Fruit fly (Drosophila melanogaster) whole organism, embryonic: ENCODE results near the gene Fdh.
A peak's percentile ranks its signal among the peaks of the same experiment; 100 is the strongest.

Experiments
- Abd-B ChIP-seq: fragments of 200-800 bp; sonication (Bioruptor generic); optimal IDR thresholded peaks from 2 replicates; lab custom pipeline; 2018; ENCODE audit warnings: missing biosample characterization, mild to moderate bottlenecking, missing genetic modification characterization, moderate library complexity
- Antp ChIP-seq: fragments of 200-800 bp; sonication (Bioruptor generic); optimal IDR thresholded peaks from 3 replicates; lab custom pipeline; 2016; ENCODE audit warnings: missing biosample characterization, missing genetic modification characterization
- CG11398 ChIP-seq: fragments of 200-800 bp; sonication (Bioruptor generic); optimal IDR thresholded peaks from 2 replicates; lab custom pipeline; 2016; ENCODE audit warnings: missing biosample characterization, missing genetic modification characterization
- CG12299 ChIP-seq: fragments of 200-800 bp; sonication (Bioruptor generic); optimal IDR thresholded peaks from 2 replicates; lab custom pipeline; 2018; ENCODE audit warnings: missing biosample characterization, mild to moderate bottlenecking, missing genetic modification characterization
- CG12744 ChIP-seq: fragments of 200-800 bp; sonication (Bioruptor generic); optimal IDR thresholded peaks from 2 replicates; lab custom pipeline; 2016; ENCODE audit warnings: missing biosample characterization, missing genetic modification characterization
- CG13123 ChIP-seq: fragments of 200-800 bp; sonication (Bioruptor generic); optimal IDR thresholded peaks from 2 replicates; lab custom pipeline; 2016; ENCODE audit warnings: missing biosample characterization, missing genetic modification characterization
- CG13287 ChIP-seq: fragments of 200-800 bp; sonication (Bioruptor generic); IDR thresholded peaks from 2 replicates; pipeline ENCODE4 v1.3.6; 2022; ENCODE audit warnings: missing biosample characterization, missing genetic modification characterization; ENCODE audit not compliant: partially characterized antibody
- CG15011 ChIP-seq: fragments of 200-800 bp; sonication (Bioruptor generic); optimal IDR thresholded peaks from 3 replicates; lab custom pipeline; 2018; ENCODE audit warnings: missing biosample characterization, mild to moderate bottlenecking, missing genetic modification characterization
- CG15601 ChIP-seq: fragments of 200-800 bp; sonication (Bioruptor generic); optimal IDR thresholded peaks from 3 replicates; lab custom pipeline; 2019; ENCODE audit warnings: missing biosample characterization, mild to moderate bottlenecking, missing genetic modification characterization, moderate library complexity
- CG1602 ChIP-seq: fragments of 200-800 bp; sonication (Bioruptor generic); optimal IDR thresholded peaks from 3 replicates; lab custom pipeline; 2016; ENCODE audit warnings: missing biosample characterization, missing genetic modification characterization
- CG17568 ChIP-seq: fragments of 200-800 bp; sonication (Bioruptor generic); optimal IDR thresholded peaks from 2 replicates; lab custom pipeline; 2018; ENCODE audit warnings: missing biosample characterization, mild to moderate bottlenecking, missing genetic modification characterization, moderate library complexity
- CG17912 ChIP-seq: fragments of 200-800 bp; sonication (Bioruptor generic); optimal IDR thresholded peaks from 2 replicates; lab custom pipeline; 2018; ENCODE audit warnings: missing biosample characterization, mild to moderate bottlenecking, missing genetic modification characterization
- CG18262 ChIP-seq: fragments of 200-800 bp; optimal IDR thresholded peaks from 3 replicates; lab custom pipeline; 2019; ENCODE audit warnings: missing biosample characterization, mild to moderate bottlenecking, missing genetic modification characterization, moderate library complexity
- CG34376 ChIP-seq: fragments of 200-800 bp; sonication (Bioruptor generic); optimal IDR thresholded peaks from 2 replicates; lab custom pipeline; 2018; ENCODE audit warnings: missing biosample characterization, mild to moderate bottlenecking, missing genetic modification characterization
- CG4424 ChIP-seq: fragments of 200-800 bp; sonication (Bioruptor generic); optimal IDR thresholded peaks from 3 replicates; lab custom pipeline; 2016; ENCODE audit warnings: missing biosample characterization, missing genetic modification characterization
- CG4854 ChIP-seq: fragments of 200-800 bp; sonication (Bioruptor generic); optimal IDR thresholded peaks from 2 replicates; lab custom pipeline; 2016; ENCODE audit warnings: missing biosample characterization, missing genetic modification characterization, inconsistent platforms
- CG5953 ChIP-seq: fragments of 200-800 bp; sonication (Bioruptor generic); IDR thresholded peaks from 2 replicates; pipeline ENCODE4 v1.3.6; 2022; ENCODE audit warnings: missing biosample characterization, missing genetic modification characterization
- CG6272 ChIP-seq: fragments of 200-800 bp; sonication (Bioruptor generic); IDR thresholded peaks from 2 replicates; pipeline ENCODE4 v1.3.6; 2022; ENCODE audit warnings: missing biosample characterization, missing genetic modification characterization
- CG6765 ChIP-seq: fragments of 200-800 bp; sonication (Bioruptor generic); optimal IDR thresholded peaks from 3 replicates; lab custom pipeline; 2017; ENCODE audit warnings: missing biosample characterization, mild to moderate bottlenecking, missing genetic modification characterization
- CG7928 ChIP-seq: fragments of 200-800 bp; sonication (Bioruptor generic); optimal IDR thresholded peaks from 2 replicates; lab custom pipeline; 2017; ENCODE audit warnings: missing biosample characterization, mild to moderate bottlenecking, missing genetic modification characterization
- CG7987 ChIP-seq: fragments of 200-800 bp; sonication (Bioruptor generic); optimal IDR thresholded peaks from 2 replicates; lab custom pipeline; 2018; ENCODE audit warnings: missing biosample characterization, mild to moderate bottlenecking, missing genetic modification characterization, moderate library complexity
- Camta ChIP-seq: fragments of 200-800 bp; sonication (Bioruptor generic); optimal IDR thresholded peaks from 2 replicates; lab custom pipeline; 2016; ENCODE audit warnings: missing biosample characterization, missing genetic modification characterization
- E2f2 ChIP-seq: fragments of 200-800 bp; sonication (Bioruptor generic); IDR thresholded peaks from 2 replicates; pipeline ENCODE4 v1.3.6; 2022; ENCODE audit warnings: missing biosample characterization, missing genetic modification characterization
- Fer1 ChIP-seq: fragments of 200-800 bp; sonication (Bioruptor generic); optimal IDR thresholded peaks from 2 replicates; lab custom pipeline; 2017; ENCODE audit warnings: missing biosample characterization, mild to moderate bottlenecking, missing genetic modification characterization
- Fer3 ChIP-seq: fragments of 200-800 bp; sonication (Bioruptor generic); optimal IDR thresholded peaks from 2 replicates; lab custom pipeline; 2018; ENCODE audit warnings: missing biosample characterization, mild to moderate bottlenecking, missing genetic modification characterization, moderate library complexity
- HLH3B ChIP-seq: fragments of 200-800 bp; sonication (Bioruptor generic); IDR thresholded peaks from 2 replicates; pipeline ENCODE4 v1.3.6; 2022; ENCODE audit warnings: missing biosample characterization, missing genetic modification characterization
- Hmr ChIP-seq: fragments of 200-800 bp; sonication (Bioruptor generic); optimal IDR thresholded peaks from 3 replicates; lab custom pipeline; 2017; ENCODE audit warnings: mild to moderate bottlenecking, missing biosample characterization, missing genetic modification reagents, missing genetic modification characterization
- Mad ChIP-seq: fragments of 200-800 bp; sonication (Bioruptor generic); optimal IDR thresholded peaks from 2 replicates; lab custom pipeline; 2016; ENCODE audit warnings: missing biosample characterization, missing genetic modification characterization
- Ptx1 ChIP-seq: fragments of 200-800 bp; sonication (Bioruptor generic); IDR thresholded peaks from 2 replicates; pipeline ENCODE4 v1.3.6; 2022; ENCODE audit warnings: missing biosample characterization, missing genetic modification characterization
- Rfx ChIP-seq: fragments of 200-800 bp; sonication (Bioruptor generic); IDR thresholded peaks from 2 replicates; pipeline ENCODE4 v1.3.6; 2022; ENCODE audit warnings: missing biosample characterization, missing genetic modification characterization
- Trl ChIP-seq, 3 experiments: fragments of >200 bp in 2 of 3; fragments of 200-800 bp in 1 of 3; sonication (Bioruptor generic) in 1 of 3; optimal IDR thresholded peaks; 2 replicates in 1 of 3; 3 replicates in 2 of 3; lab custom pipeline; 2016 to 2017; ENCODE audit warnings: missing biosample characterization in 1 of 3, missing genetic modification characterization in 1 of 3
- ase ChIP-seq: fragments of 200-800 bp; sonication (Bioruptor generic); IDR thresholded peaks from 3 replicates; pipeline ENCODE4 v1.3.6; 2022; ENCODE audit warnings: missing biosample characterization, missing genetic modification characterization
- bab2 ChIP-seq: fragments of 200-800 bp; sonication (Bioruptor generic); optimal IDR thresholded peaks from 2 replicates; lab custom pipeline; 2016; ENCODE audit warnings: missing biosample characterization, missing genetic modification characterization
- br ChIP-seq: fragments of >200 bp; optimal IDR thresholded peaks from 2 replicates; lab custom pipeline; 2017
- dan ChIP-seq: fragments of 200-800 bp; sonication (Bioruptor generic); IDR thresholded peaks from 2 replicates; pipeline ENCODE4 v1.3.6; 2022; ENCODE audit warnings: missing biosample characterization, missing genetic modification characterization
- dysf ChIP-seq: fragments of 200-800 bp; sonication (Bioruptor generic); IDR thresholded peaks from 3 replicates; pipeline ENCODE4 v1.3.6; 2022; ENCODE audit warnings: missing biosample characterization, missing genetic modification characterization
- en ChIP-seq: fragments of 200-800 bp; sonication (Bioruptor generic); optimal IDR thresholded peaks from 2 replicates; lab custom pipeline; 2016; ENCODE audit warnings: missing biosample characterization, missing genetic modification characterization
- gcm2 ChIP-seq: fragments of 200-800 bp; sonication (Bioruptor generic); optimal IDR thresholded peaks from 2 replicates; lab custom pipeline; 2016; ENCODE audit warnings: missing biosample characterization, missing genetic modification characterization
- gfzf ChIP-seq: fragments of 200-800 bp; sonication (Bioruptor generic); optimal IDR thresholded peaks from 2 replicates; lab custom pipeline; 2016; ENCODE audit warnings: missing biosample characterization, mild to moderate bottlenecking, missing genetic modification characterization, moderate library complexity
- grau ChIP-seq: fragments of 200-800 bp; optimal IDR thresholded peaks from 3 replicates; lab custom pipeline; 2019; ENCODE audit warnings: missing biosample characterization, mild to moderate bottlenecking, missing genetic modification characterization, moderate library complexity
- luna ChIP-seq: fragments of 200-800 bp; sonication (Bioruptor generic); optimal IDR thresholded peaks from 2 replicates; lab custom pipeline; 2016; ENCODE audit warnings: missing biosample characterization, missing genetic modification characterization
- nom ChIP-seq: fragments of 200-800 bp; sonication (Bioruptor generic); optimal IDR thresholded peaks from 2 replicates; lab custom pipeline; 2017; ENCODE audit warnings: missing biosample characterization, missing genetic modification characterization, mild to moderate bottlenecking, moderate library complexity, missing genetic modification reagents
- phol ChIP-seq: fragments of 200-800 bp; sonication (Bioruptor generic); optimal IDR thresholded peaks from 3 replicates; lab custom pipeline; 2018; ENCODE audit warnings: missing biosample characterization, mild to moderate bottlenecking, missing genetic modification characterization, moderate library complexity
- sima ChIP-seq: fragments of 200-800 bp; sonication (Bioruptor generic); optimal IDR thresholded peaks from 2 replicates; lab custom pipeline; 2016; ENCODE audit warnings: missing biosample characterization, missing genetic modification characterization
- sna ChIP-seq: fragments of 200-800 bp; sonication (Bioruptor generic); IDR thresholded peaks from 2 replicates; pipeline ENCODE4 v1.3.6; 2022; ENCODE audit warnings: missing biosample characterization, missing genetic modification characterization; ENCODE audit not compliant: partially characterized antibody
- ssp ChIP-seq: fragments of 200-800 bp; sonication (Bioruptor generic); IDR thresholded peaks from 2 replicates; pipeline ENCODE4 v1.3.6; 2022; ENCODE audit warnings: missing biosample characterization, missing genetic modification characterization
- tgo ChIP-seq: fragments of 200-800 bp; sonication (Bioruptor generic); IDR thresholded peaks from 3 replicates; pipeline ENCODE4 v1.3.6; 2022; ENCODE audit warnings: missing biosample characterization, missing genetic modification characterization
- toy ChIP-seq: fragments of 200-800 bp; sonication (Bioruptor generic); IDR thresholded peaks from 2 replicates; pipeline ENCODE4 v1.3.6; 2022; ENCODE audit warnings: missing biosample characterization, missing genetic modification characterization
- usp ChIP-seq: fragments of >200 bp; optimal IDR thresholded peaks from 2 replicates; lab custom pipeline; 2017; ENCODE audit warnings: missing biosample characterization, missing genetic modification characterization
- vvl ChIP-seq: fragments of 200-800 bp; sonication (Bioruptor generic); IDR thresholded peaks from 2 replicates; pipeline ENCODE4 v1.3.6; 2022; ENCODE audit warnings: missing biosample characterization, missing genetic modification characterization
- wdn ChIP-seq: fragments of 200-800 bp; sonication (Bioruptor generic); IDR thresholded peaks from 2 replicates; pipeline ENCODE4 v1.3.6; 2022; ENCODE audit warnings: missing biosample characterization, missing genetic modification characterization

The Fdh gene

dm6 chr3R:10868427-10868962 lies 3.7 kb downstream of the Fdh start, which contains the start of the genes SelR and Tsp86D (continued):
- TF ChIP-seq CG7987 (GFP tag; lab: Kevin White, UChicago) (peak; percentile 64), CG12744 (GFP tag; lab: Kevin White, UChicago) (peak; percentile 35), CG15011 (GFP tag; lab: Kevin White, UChicago) (no peak), CG7928 (GFP tag; lab: Kevin White, UChicago) (peak; percentile 22), gcm2 (GFP tag; lab: Kevin White, UChicago) (no peak), Ptx1 (peak; percentile 21; the same call in 1 of the 2 replicates), dysf (GFP tag; lab: Robert Waterston, UW) (no peak; the same call in 2 of the 3 replicates), Mad (no peak), CG6765 (GFP tag; lab: Kevin White, UChicago) (peak; percentile 32), CG15601 (tag; lab: Kevin White, UChicago) (peak; percentile 32), CG13287 (peak; percentile 81), Abd-B (peak; percentile 80), Camta (no peak), sima (GFP tag; lab: Kevin White, UChicago) (no peak), br (lab: Kevin White, UChicago) (no peak), CG12299 (tag; lab: Kevin White, UChicago) (peak; percentile 80), vvl (peak; percentile 33), CG17912 (peak; percentile 57), wdn (GFP tag; lab: Robert Waterston, UW) (no peak), CG1602 (GFP tag; lab: Kevin White, UChicago) (no peak), ssp (GFP tag; lab: Robert Waterston, UW) (no peak), E2f2 (GFP tag; lab: Robert Waterston, UW) (peak; percentile 7; the same call in 1 of the 2 replicates), luna (GFP tag; lab: Kevin White, UChicago) (no peak), CG18262 (peak; percentile 16), sna (GFP tag; lab: Robert Waterston, UW) (peak; percentile 74), usp (GFP tag; lab: Kevin White, UChicago) (no peak), CG34376 (GFP tag; lab: Kevin White, UChicago) (peak; percentile 89), CG17568 (peak; percentile 62), en (GFP tag; lab: Kevin White, UChicago) (no peak), bab2 (no peak), gfzf (GFP tag; lab: Kevin White, UChicago) (peak; percentile 66), CG6272 (GFP tag; lab: Robert Waterston, UW) (no peak), toy (no peak), CG4424 (GFP tag; lab: Kevin White, UChicago) (no peak), CG13123 (no peak), tgo (GFP tag; lab: Robert Waterston, UW) (no peak)

- peak in 1 of 2 experiments; percentile 59 for TF ChIP-seq Trl (optimal IDR thresholded peaks at IDR 0.05; lab: Kevin White, UChicago)
- TF ChIP-seq Trl (GFP tag; optimal IDR thresholded peaks at IDR 0.05; lab: Kevin White, UChicago) = no peak
- no peak for TF ChIP-seq Rfx (GFP tag; lab: Robert Waterston, UW)
These were observed 8.2 kb downstream of the Fdh start for dm6 chr3R:10863956-10864355.

- TF ChIP-seq Fer3 (tag; lab: Kevin White, UChicago) (no peak), dan (no peak), Trl (optimal IDR thresholded peaks at IDR 0.05; lab: Kevin White, UChicago) (no peak), Trl (GFP tag; optimal IDR thresholded peaks at IDR 0.05; lab: Kevin White, UChicago) (peak; percentile 46), CG11398 (no peak), Hmr (GFP tag; lab: Kevin White, UChicago) (no peak), ase (GFP tag; lab: Robert Waterston, UW) (no peak), HLH3B (GFP tag; lab: Robert Waterston, UW) (peak; percentile 17; the same call in 1 of the 2 replicates), CG4854 (GFP tag; lab: Kevin White, UChicago) (no peak), CG5953 (GFP tag; lab: Robert Waterston, UW) (no peak), grau (tag; lab: Kevin White, UChicago) (no peak), phol (no peak), Antp (GFP tag; lab: Kevin White, UChicago) (peak; percentile 6), Fer1 (GFP tag; lab: Kevin White, UChicago) (no peak), CG6272 (GFP tag; lab: Robert Waterston, UW) (0 out of 2 replicates have a peak, but pooled peaks have one; percentile 8), nom (no peak)
These were observed 8.7 kb downstream of the Fdh start for dm6 chr3R:10863446-10863819.
